Fruit fly (Drosophila melanogaster) whole organism, embryonic: ENCODE measurements around the gene CG34149.

Source experiments
- Ada2b ChIP-seq: fragments of 200-800 bp; sonication (Bioruptor generic); IDR thresholded peaks from 2 replicates; pipeline ENCODE4 v1.3.6; 2022; ENCODE audit warnings: missing biosample characterization, missing genetic modification characterization
- CG10431 ChIP-seq: fragments of 200-800 bp; sonication (Bioruptor generic); optimal IDR thresholded peaks from 3 replicates; lab custom pipeline; 2018; ENCODE audit warnings: missing biosample characterization, mild to moderate bottlenecking, missing genetic modification characterization
- CG1233 ChIP-seq: fragments of 200-800 bp; sonication (Bioruptor generic); optimal IDR thresholded peaks from 4 replicates; lab custom pipeline; 2018; ENCODE audit warnings: missing biosample characterization, mild to moderate bottlenecking, missing genetic modification characterization
- CG12659 ChIP-seq: fragments of 200-800 bp; sonication (Bioruptor generic); optimal IDR thresholded peaks from 3 replicates; lab custom pipeline; 2017; ENCODE audit warnings: mild to moderate bottlenecking, missing biosample characterization, missing genetic modification reagents, missing genetic modification characterization
- CG17328 ChIP-seq: fragments of 200-800 bp; sonication (Bioruptor generic); IDR thresholded peaks from 2 replicates; pipeline ENCODE4 v1.3.6; 2022; ENCODE audit warnings: missing biosample characterization, missing genetic modification characterization
- CG17612 ChIP-seq: fragments of 200-800 bp; sonication (Bioruptor generic); IDR thresholded peaks from 2 replicates; pipeline ENCODE4 v1.3.6; 2022; ENCODE audit warnings: missing biosample characterization, missing genetic modification characterization
- CG18011 ChIP-seq: fragments of 200-800 bp; sonication (Bioruptor generic); optimal IDR thresholded peaks from 2 replicates; lab custom pipeline; 2017; ENCODE audit warnings: missing biosample characterization, missing genetic modification characterization, mild to moderate bottlenecking, moderate library complexity, missing genotype
- CG18619 ChIP-seq: fragments of 200-800 bp; sonication (Bioruptor generic); optimal IDR thresholded peaks from 3 replicates; lab custom pipeline; 2017; ENCODE audit warnings: missing biosample characterization, mild to moderate bottlenecking, missing genetic modification characterization
- CG18764 ChIP-seq: fragments of 200-800 bp; sonication (Bioruptor generic); optimal IDR thresholded peaks from 3 replicates; lab custom pipeline; 2016; ENCODE audit warnings: missing biosample characterization, missing genetic modification characterization
- CG31224 ChIP-seq: fragments of 200-800 bp; sonication (Bioruptor generic); IDR thresholded peaks from 2 replicates; pipeline ENCODE4 v1.3.6; 2022; ENCODE audit warnings: missing biosample characterization, missing genetic modification characterization
- CG3281 ChIP-seq: fragments of 200-800 bp; sonication (Bioruptor generic); optimal IDR thresholded peaks from 3 replicates; lab custom pipeline; 2017; ENCODE audit warnings: missing biosample characterization, mild to moderate bottlenecking, missing genetic modification characterization
- CG34224 ChIP-seq: fragments of 200-800 bp; sonication (Bioruptor generic); IDR thresholded peaks from 3 replicates; pipeline ENCODE4 v1.3.6; 2022; ENCODE audit warnings: missing biosample characterization, missing genetic modification characterization; ENCODE audit not compliant: partially characterized antibody
- CG3726 ChIP-seq: fragments of 200-800 bp; sonication (Bioruptor generic); IDR thresholded peaks from 3 replicates; pipeline ENCODE4, ENCODE4 v1.3.6; 2022; ENCODE audit warnings: missing biosample characterization, missing genetic modification characterization
- CG7556 ChIP-seq: fragments of 200-800 bp; sonication (Bioruptor generic); optimal IDR thresholded peaks from 2 replicates; lab custom pipeline; 2017; ENCODE audit warnings: missing biosample characterization, mild to moderate bottlenecking, missing genetic modification characterization
- CG8290 ChIP-seq, 3 experiments: fragments of 200-800 bp; sonication (Bioruptor generic); optimal IDR thresholded peaks; 2 replicates each; lab custom pipeline; 2016 to 2019; ENCODE audit warnings: missing biosample characterization in 3 of 3, missing genetic modification characterization in 3 of 3, mild to moderate bottlenecking in 2 of 3, moderate library complexity in 1 of 3
- CG9437 ChIP-seq: fragments of 200-800 bp; sonication (Bioruptor generic); optimal IDR thresholded peaks from 2 replicates; lab custom pipeline; 2018; ENCODE audit warnings: missing biosample characterization, mild to moderate bottlenecking, missing genetic modification characterization
- CG9609 ChIP-seq: fragments of 200-800 bp; sonication (Bioruptor generic); optimal IDR thresholded peaks from 3 replicates; lab custom pipeline; 2016; ENCODE audit warnings: missing biosample characterization, missing genetic modification characterization
- CoRest ChIP-seq: fragments of 200-800 bp; sonication (Bioruptor generic); optimal IDR thresholded peaks from 3 replicates; lab custom pipeline; 2018; ENCODE audit warnings: missing biosample characterization, mild to moderate bottlenecking, missing genetic modification characterization, moderate library complexity
- Dfd ChIP-seq, 2 experiments: fragments of >200 bp; optimal IDR thresholded peaks; 2 replicates each; lab custom pipeline; 2017; ENCODE audit warnings: missing biosample characterization in 2 of 2, missing genetic modification characterization in 2 of 2
- Dll ChIP-seq: fragments of 200-800 bp; sonication (Bioruptor generic); IDR thresholded peaks from 4 replicates; pipeline ENCODE4 v1.3.6; 2022; ENCODE audit warnings: missing biosample characterization, missing genetic modification characterization; ENCODE audit not compliant: partially characterized antibody
- Hmx ChIP-seq: fragments of 200-800 bp; sonication (Bioruptor generic); optimal IDR thresholded peaks from 2 replicates; lab custom pipeline; 2016; ENCODE audit warnings: missing biosample characterization, missing genetic modification characterization
- Kr ChIP-seq: fragments of 200-800 bp; sonication (Bioruptor generic); optimal IDR thresholded peaks from 2 replicates; lab custom pipeline; 2017; ENCODE audit warnings: missing biosample characterization, mild to moderate bottlenecking, missing genetic modification characterization
- Med ChIP-seq: fragments of 200-800 bp; sonication (Bioruptor generic); peaks from one replicate; lab custom pipeline; 2016; ENCODE audit warnings: missing biosample characterization, missing genetic modification characterization, mild to moderate bottlenecking, inconsistent platforms, moderate library complexity
- Meics ChIP-seq: fragments of 200-800 bp; sonication (Bioruptor generic); optimal IDR thresholded peaks from 2 replicates; lab custom pipeline; 2017; ENCODE audit warnings: missing biosample characterization, mild to moderate bottlenecking, missing genetic modification characterization
- Pdp1 ChIP-seq, 2 experiments: fragments of 200-800 bp; sonication (Bioruptor generic); optimal IDR thresholded peaks; 3 replicates each; lab custom pipeline; 2016; ENCODE audit warnings: missing biosample characterization in 2 of 2, missing genetic modification characterization in 2 of 2, mild to moderate bottlenecking in 1 of 2, moderate library complexity in 1 of 2
- Sox100B ChIP-seq: fragments of 200-800 bp; sonication (Bioruptor generic); optimal IDR thresholded peaks from 3 replicates; lab custom pipeline; 2018; ENCODE audit warnings: missing biosample characterization, mild to moderate bottlenecking, missing genetic modification characterization
- Xbp1 ChIP-seq: fragments of 200-800 bp; sonication (Bioruptor generic); optimal IDR thresholded peaks from 3 replicates; lab custom pipeline; 2016; ENCODE audit warnings: missing biosample characterization, mild to moderate bottlenecking, missing genetic modification characterization
- amos ChIP-seq: fragments of 200-800 bp; sonication (Bioruptor generic); IDR thresholded peaks from 2 replicates; pipeline ENCODE4 v1.3.6; 2022; ENCODE audit warnings: missing biosample characterization, missing genetic modification characterization; ENCODE audit not compliant: partially characterized antibody
- ara ChIP-seq: fragments of 200-800 bp; sonication (Bioruptor generic); IDR thresholded peaks from 2 replicates; pipeline ENCODE4 v1.3.6; 2022; ENCODE audit warnings: missing biosample characterization, missing genetic modification characterization
- caup ChIP-seq: fragments of 200-800 bp; sonication (Bioruptor generic); optimal IDR thresholded peaks from 3 replicates; lab custom pipeline; 2017; ENCODE audit warnings: missing biosample characterization, mild to moderate bottlenecking, missing genetic modification characterization, moderate library complexity; ENCODE audit not compliant: severe bottlenecking
- cg ChIP-seq: fragments of 200-800 bp; sonication (Bioruptor generic); optimal IDR thresholded peaks from 3 replicates; lab custom pipeline; 2019; ENCODE audit warnings: missing biosample characterization, mild to moderate bottlenecking, missing genetic modification characterization, moderate library complexity
- chm ChIP-seq: fragments of 200-800 bp; sonication (Bioruptor generic); IDR thresholded peaks from 2 replicates; pipeline ENCODE4 v1.3.6; 2022; ENCODE audit warnings: missing biosample characterization, missing genetic modification characterization
- dati ChIP-seq: fragments of 200-800 bp; sonication (Bioruptor generic); IDR thresholded peaks from 2 replicates; pipeline ENCODE4 v1.3.6; 2022; ENCODE audit warnings: missing biosample characterization, missing genetic modification characterization
- dpn ChIP-seq, 2 experiments: fragments of 200-800 bp; sonication (Bioruptor generic); optimal IDR thresholded peaks; 3 replicates each; lab custom pipeline; 2016; ENCODE audit warnings: missing biosample characterization in 2 of 2, missing genetic modification characterization in 2 of 2
- fu2 ChIP-seq: fragments of 200-800 bp; sonication (Bioruptor generic); optimal IDR thresholded peaks from 2 replicates; lab custom pipeline; 2016; ENCODE audit warnings: missing biosample characterization, missing genetic modification characterization
- jumu ChIP-seq: fragments of 200-800 bp; sonication (Bioruptor generic); optimal IDR thresholded peaks from 3 replicates; lab custom pipeline; 2016; ENCODE audit warnings: missing biosample characterization, missing genetic modification characterization
- lbe ChIP-seq: fragments of 200-800 bp; sonication (Bioruptor generic); optimal IDR thresholded peaks from 2 replicates; lab custom pipeline; 2016; ENCODE audit warnings: missing biosample characterization, mild to moderate bottlenecking, missing genetic modification characterization
- maf-S ChIP-seq: fragments of 200-800 bp; sonication (Bioruptor generic); optimal IDR thresholded peaks from 2 replicates; lab custom pipeline; 2016; ENCODE audit warnings: missing biosample characterization, missing genetic modification characterization
- mirr ChIP-seq: fragments of 200-800 bp; sonication (Bioruptor generic); optimal IDR thresholded peaks from 3 replicates; lab custom pipeline; 2018; ENCODE audit warnings: missing biosample characterization, mild to moderate bottlenecking, missing genetic modification characterization
- pb ChIP-seq: fragments of 200-800 bp; sonication (Bioruptor generic); optimal IDR thresholded peaks from 3 replicates; lab custom pipeline; 2016; ENCODE audit warnings: missing biosample characterization, missing genetic modification characterization
- pzg ChIP-seq: fragments of 200-800 bp; sonication (Bioruptor generic); optimal IDR thresholded peaks from 3 replicates; lab custom pipeline; 2018; ENCODE audit warnings: missing biosample characterization, mild to moderate bottlenecking, missing genetic modification characterization, moderate library complexity
- schlank ChIP-seq: fragments of 200-800 bp; sonication (Bioruptor generic); optimal IDR thresholded peaks from 2 replicates; lab custom pipeline; 2018; ENCODE audit warnings: missing biosample characterization, mild to moderate bottlenecking, missing genetic modification characterization
- scrt ChIP-seq: fragments of 200-800 bp; sonication (Bioruptor generic); optimal IDR thresholded peaks from 2 replicates; lab custom pipeline; 2018; ENCODE audit warnings: missing biosample characterization, mild to moderate bottlenecking, missing genetic modification characterization, moderate library complexity
- seq ChIP-seq: fragments of 200-800 bp; sonication (Bioruptor generic); IDR thresholded peaks from 2 replicates; pipeline ENCODE4 v1.3.6; 2022; ENCODE audit warnings: missing biosample characterization, missing genetic modification characterization
- sqz ChIP-seq: fragments of 200-800 bp; sonication (Bioruptor generic); optimal IDR thresholded peaks from 3 replicates; lab custom pipeline; 2018; ENCODE audit warnings: missing biosample characterization, mild to moderate bottlenecking, missing genetic modification characterization
- tap ChIP-seq: fragments of 200-800 bp; optimal IDR thresholded peaks from 3 replicates; lab custom pipeline; 2019; ENCODE audit warnings: missing biosample characterization, mild to moderate bottlenecking, missing genetic modification characterization, moderate library complexity
- tio ChIP-seq: fragments of 200-800 bp; sonication (Bioruptor generic); optimal IDR thresholded peaks from 2 replicates; lab custom pipeline; 2017; ENCODE audit warnings: missing biosample characterization, missing genetic modification characterization, inconsistent platforms
- tna ChIP-seq: fragments of 200-800 bp; sonication (Bioruptor generic); IDR thresholded peaks from 2 replicates; pipeline ENCODE4 v1.3.6; 2022; ENCODE audit warnings: missing biosample characterization, missing genetic modification characterization; ENCODE audit not compliant: partially characterized antibody
- yki ChIP-seq: fragments of >200 bp; optimal IDR thresholded peaks from 3 replicates; lab custom pipeline; 2018
- zen2 ChIP-seq: fragments of 200-800 bp; sonication (Bioruptor generic); IDR thresholded peaks from 3 replicates; pipeline ENCODE4 v1.3.6; 2022; ENCODE audit warnings: missing biosample characterization, missing genetic modification characterization; ENCODE audit not compliant: partially characterized antibody

Gene CG34149

dm6 chr3R:22358810-22359209, 21.1 kb upstream of the CG34149 start (continued):
- TF ChIP-seq scrt (peak; percentile 6), schlank (tag; lab: Kevin White, UChicago) (no peak), CG8290 (GFP tag; optimal IDR thresholded peaks at IDR 0.05; lab: Kevin White, UChicago) (no peak), CG8290 (tag; optimal IDR thresholded peaks at IDR 0.05; lab: Kevin White, UChicago) (peak; percentile 36 to 81), Pdp1 (GFP tag; optimal IDR thresholded peaks at IDR 0.05; lab: Kevin White, UChicago) (peak in 1 of 2 experiments; percentile 57), CG18011 (GFP tag; lab: Kevin White, UChicago) (no peak), yki (lab: Kevin White, UChicago) (no peak), CG12659 (GFP tag; lab: Kevin White, UChicago) (peak; percentile 54), sqz (GFP tag; lab: Kevin White, UChicago) (peak; percentile 36), CG17328 (peak; percentile 79), dati (GFP tag; lab: Robert Waterston, UW) (no peak), CG18619 (peak; percentile 58), Hmx (GFP tag; lab: Kevin White, UChicago) (no peak), zen2 (GFP tag; lab: Robert Waterston, UW) (no peak), Ada2b (GFP tag; lab: Robert Waterston, UW) (peak; percentile 69), CoRest (tag; lab: Kevin White, UChicago) (peak; percentile 68), CG3281 (GFP tag; lab: Kevin White, UChicago) (peak; percentile 52), tna (GFP tag; lab: Robert Waterston, UW) (no peak), Dfd (GFP tag; optimal IDR thresholded peaks at IDR 0.05; lab: Kevin White, UChicago) (no peak), lbe (peak; percentile 65), CG31224 (GFP tag; lab: Robert Waterston, UW) (peak; percentile 32; the same call in 1 of the 2 replicates), ara (peak; percentile 85), Kr (GFP tag; lab: Kevin White, UChicago) (peak; percentile 39), Sox100B (GFP tag; lab: Kevin White, UChicago) (peak; percentile 77), tio (GFP tag; lab: Kevin White, UChicago) (peak; percentile 61), fu2 (GFP tag; lab: Kevin White, UChicago) (no peak), CG3726 (GFP tag; lab: Robert Waterston, UW) (0 out of 3 replicates have a peak, but pooled peaks have one; percentile 50), CG9437 (GFP tag; lab: Kevin White, UChicago) (no peak), pb (GFP tag; lab: Kevin White, UChicago) (no peak), CG17612 (GFP tag; lab: Robert Waterston, UW) (peak; percentile 57), Med (GFP tag; lab: Kevin White, UChicago) (peak; percentile 76), CG7556 (GFP tag; lab: Kevin White, UChicago) (peak; percentile 67), CG34224 (no peak), CG9609 (peak; percentile 23), CG10431 (GFP tag; lab: Kevin White, UChicago) (peak; percentile 46), jumu (GFP tag; lab: Kevin White, UChicago) (no peak), dpn (GFP tag; optimal IDR thresholded peaks at IDR 0.05; lab: Kevin White, UChicago) (peak in 1 of 2 experiments; percentile 64), mirr (GFP tag; lab: Kevin White, UChicago) (no peak), cg (GFP tag; lab: Kevin White, UChicago) (no peak), pzg (no peak), amos (no peak), seq (GFP tag; lab: Robert Waterston, UW) (peak; percentile 54; the same call in 1 of the 2 replicates), tap (tag; lab: Kevin White, UChicago) (peak; percentile 73), Dll (GFP tag; lab: Robert Waterston, UW) (no peak), maf-S (GFP tag; lab: Kevin White, UChicago) (peak; percentile 12), chm (GFP tag; lab: Robert Waterston, UW) (peak; percentile 77), Meics (GFP tag; lab: Kevin White, UChicago) (peak; percentile 52), Xbp1 (GFP tag; lab: Kevin White, UChicago) (peak; percentile 61), caup (GFP tag; lab: Kevin White, UChicago) (peak; percentile 43), CG18764 (peak; percentile 84), CG1233 (peak; percentile 83)
